2 worm cellular contexts compared by ENCODE assay signal in the genomic region with DNA sequence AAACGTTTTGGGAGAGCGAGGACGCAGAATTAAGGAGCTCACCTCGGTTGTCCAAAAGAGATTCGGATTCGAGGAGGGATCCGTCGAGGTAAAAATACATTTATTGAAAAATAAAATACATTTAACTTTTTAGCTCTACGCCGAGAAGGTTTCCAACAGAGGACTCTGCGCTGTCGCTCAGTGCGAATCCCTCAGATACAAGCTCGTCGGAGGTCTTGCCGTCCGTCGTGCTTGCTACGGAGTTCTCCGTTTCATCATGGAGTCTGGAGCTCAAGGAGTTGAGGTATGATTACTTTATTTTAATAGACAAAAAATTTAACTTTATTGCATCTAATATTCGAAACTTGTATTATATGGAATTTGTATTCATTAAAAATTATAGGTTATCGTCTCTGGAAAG.
TF ChIP-seq lines count a peak whose summit lies in the region.

No protein-coding gene starts in this region.

TF ChIP-seq in whole organism, L4 larva, 104 proteins besides CTCF, POLR2A, EP300 and RAD21:
- TF ChIP-seq ztf-11 (tag; optimal IDR thresholded peaks at IDR 0.05; lab: Kevin White, UChicago) = no peak
- no peak for TF ChIP-seq egl-27 (tag; optimal IDR thresholded peaks at IDR 0.05; lab: Kevin White, UChicago)
- TF ChIP-seq F49E8.2 (tag; optimal IDR thresholded peaks at IDR 0.05; lab: Kevin White, UChicago; ENCODE audit: borderline replicate concordance) = no peak
- TF ChIP-seq daf-16 (GFP tag; optimal IDR thresholded peaks at IDR 0.05; lab: Kevin White, UChicago) = no peak
- TF ChIP-seq daf-16 (tag; optimal IDR thresholded peaks at IDR 0.05; lab: Kevin White, UChicago) = no peak
- TF ChIP-seq mxl-3 (GFP tag; optimal IDR thresholded peaks at IDR 0.05; lab: Kevin White, UChicago) = no peak
- TF ChIP-seq nhr-41 (GFP tag; IDR thresholded peaks at IDR 0.05; lab: Robert Waterston, UW) = no peak
- no peak for TF ChIP-seq attf-4 (tag; optimal IDR thresholded peaks at IDR 0.05; lab: Kevin White, UChicago)
- 0 out of 2 replicates have a peak, but pooled peaks have one; percentile 4 for TF ChIP-seq dmd-8 (GFP tag; IDR thresholded peaks at IDR 0.05; lab: Robert Waterston, UW)
- TF ChIP-seq tag-97 (GFP tag; IDR thresholded peaks at IDR 0.05; lab: Robert Waterston, UW) = no peak
- TF ChIP-seq saeg-2 (GFP tag; IDR thresholded peaks at IDR 0.05; lab: Robert Waterston, UW) = 0 out of 2 replicates have a peak, but pooled peaks have one; percentile 18

TF ChIP-seq in whole organism, young adult, 124 proteins besides CTCF, POLR2A, EP300 and RAD21:
- TF ChIP-seq zfh-2 (GFP tag; conservative IDR thresholded peaks at IDR 0.05; lab: Robert Waterston, UW) (peak; percentile 49), F33H1.4 (GFP tag; IDR thresholded peaks at IDR 0.05; lab: Robert Waterston, UW) (peak; percentile 26; the same call in 1 of the 2 replicates), dox-1 (GFP tag; IDR thresholded peaks at IDR 0.05; lab: Robert Waterston, UW) (peak; percentile 56; the same call in 1 of the 2 replicates), snpc-4 (GFP tag; optimal IDR thresholded peaks at IDR 0.05; lab: Kevin White, UChicago) (no peak), snpc-4 (tag; optimal IDR thresholded peaks at IDR 0.05; lab: Kevin White, UChicago) (no peak), unc-62 (GFP tag; optimal IDR thresholded peaks at IDR 0.05; lab: Kevin White, UChicago) (no peak), nhr-80 (tag; optimal IDR thresholded peaks at IDR 0.05; lab: Kevin White, UChicago) (no peak), B0336.3 (GFP tag; IDR thresholded peaks at IDR 0.05; lab: Robert Waterston, UW) (no peak), F52B5.7 (tag; optimal IDR thresholded peaks at IDR 0.05; lab: Kevin White, UChicago) (no peak), F39B2.1 (GFP tag; IDR thresholded peaks at IDR 0.05; lab: Robert Waterston, UW) (no peak), ceh-58 (GFP tag; IDR thresholded peaks at IDR 0.05; lab: Robert Waterston, UW) (0 out of 2 replicates have a peak, but pooled peaks have one; percentile 57), D2030.7 (GFP tag; IDR thresholded peaks at IDR 0.05; lab: Robert Waterston, UW) (peak; percentile 18; the same call in 1 of the 2 replicates), K12H6.12 (tag; optimal IDR thresholded peaks at IDR 0.05; lab: Kevin White, UChicago) (no peak)
